Worm (Caenorhabditis elegans): ENCODE results near the gene C25A6.1.

The C25A6.1 gene

DNA sequence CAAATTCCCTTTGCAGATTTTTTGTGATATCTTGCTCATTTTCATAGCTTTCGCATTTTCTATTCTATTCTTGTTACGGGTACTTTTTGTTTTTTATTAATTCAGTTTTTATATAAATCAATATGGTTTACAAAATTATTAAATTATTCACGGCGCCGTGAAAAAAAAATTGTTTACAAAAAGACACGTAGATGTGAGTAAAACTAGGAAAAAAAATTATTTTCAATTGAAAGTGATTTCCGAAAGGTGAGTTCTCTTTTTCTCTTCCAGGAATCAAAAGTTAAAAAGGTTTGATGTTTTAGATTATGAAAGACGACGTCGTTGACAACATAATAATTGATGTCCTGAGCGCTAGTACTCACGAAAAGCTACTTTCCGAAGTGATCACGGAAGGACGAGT lies at the start of gene C25A6.1:
C25A6.1 (plus strand) TSS at position 301 of the 400 bp plus-strand sequence.
- TF ChIP-seq hmg-4 (GFP tag; optimal IDR thresholded peaks at IDR 0.05) (no peak), ceh-13 (GFP tag; optimal IDR thresholded peaks at IDR 0.05) (no peak), tbx-11 (GFP tag; IDR thresholded peaks at IDR 0.05) (no peak), F13C5.2 (tag; optimal IDR thresholded peaks at IDR 0.05) (no peak), aly-1 (tag; optimal IDR thresholded peaks at IDR 0.05) (no peak), flt-1 (GFP tag; IDR thresholded peaks at IDR 0.05) (no peak), sea-1 (GFP tag; conservative IDR thresholded peaks at IDR 0.05) (no peak), B0310.2 (tag; optimal IDR thresholded peaks at IDR 0.05) (no peak), hnd-1 (tag; optimal IDR thresholded peaks at IDR 0.05) (no peak), ama-1 (optimal IDR thresholded peaks at IDR 0.05) (no peak), pes-1 (GFP tag; IDR thresholded peaks at IDR 0.05) (no peak), tbx-37 (GFP tag; conservative IDR thresholded peaks at IDR 0.05) (no peak)

DNA sequence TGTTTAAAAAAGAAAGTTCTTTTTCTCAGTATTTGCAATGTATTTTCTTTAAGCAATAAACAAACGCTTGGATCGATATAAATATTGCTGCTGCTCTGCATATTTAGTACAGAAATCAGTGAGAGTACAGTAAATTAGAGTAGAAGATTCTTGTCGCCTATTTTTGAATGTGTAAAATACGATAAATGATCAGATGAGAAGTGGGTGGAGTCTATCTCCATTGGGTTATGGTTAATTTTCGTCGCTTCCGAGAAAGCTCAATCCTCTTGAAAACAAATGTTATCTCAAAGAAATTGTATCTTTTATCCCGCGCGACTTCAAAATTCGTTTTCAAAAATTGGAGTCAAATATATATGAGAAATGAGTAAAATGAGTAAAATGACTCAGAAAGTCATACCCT lies 49.6 kb upstream of the C25A6.1 start, which contains the start of gene nhr-216:
nhr-216 (minus strand) TSS at position 101 of the 400 bp plus-strand sequence.
- TF ChIP-seq F13C5.2 (tag; optimal IDR thresholded peaks at IDR 0.05) (no peak), tbx-11 (GFP tag; IDR thresholded peaks at IDR 0.05) (no peak), hmg-4 (GFP tag; optimal IDR thresholded peaks at IDR 0.05) (no peak), tra-4 (tag; optimal IDR thresholded peaks at IDR 0.05) (no peak), tbx-37 (GFP tag; conservative IDR thresholded peaks at IDR 0.05) (no peak), aly-1 (tag; optimal IDR thresholded peaks at IDR 0.05) (no peak), pes-1 (GFP tag; IDR thresholded peaks at IDR 0.05) (no peak), B0310.2 (tag; optimal IDR thresholded peaks at IDR 0.05) (no peak), hmbx-1 (tag; optimal IDR thresholded peaks at IDR 0.05) (no peak), hnd-1 (tag; optimal IDR thresholded peaks at IDR 0.05) (no peak), sea-1 (GFP tag; conservative IDR thresholded peaks at IDR 0.05) (no peak), ceh-36 (tag; optimal IDR thresholded peaks at IDR 0.05) (no peak), ceh-13 (GFP tag; optimal IDR thresholded peaks at IDR 0.05) (no peak), flt-1 (GFP tag; IDR thresholded peaks at IDR 0.05) (no peak), scrt-1 (GFP tag; IDR thresholded peaks at IDR 0.05) (no peak)

DNA sequence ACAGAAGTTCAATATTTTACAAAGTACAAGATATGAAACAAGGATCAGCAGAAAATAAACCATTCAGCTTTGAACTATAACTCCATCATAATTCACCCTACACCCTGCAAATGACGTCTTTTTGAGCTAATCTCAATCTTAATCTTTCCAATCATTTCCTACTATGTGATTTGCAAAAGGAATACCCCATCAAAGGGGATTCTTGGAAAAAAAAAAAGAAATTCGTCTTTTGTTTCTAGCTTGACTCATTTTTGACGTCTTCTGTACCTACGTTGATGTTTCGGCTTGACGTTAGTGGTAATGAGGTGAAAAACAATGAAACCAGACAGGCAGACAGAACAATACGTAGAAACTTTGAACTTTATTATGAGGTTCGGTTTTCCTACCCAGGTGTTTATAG lies 46.1 kb upstream of the C25A6.1 start:
- TF ChIP-seq sea-1 (GFP tag; conservative IDR thresholded peaks at IDR 0.05), result no peak
- TF ChIP-seq tbx-37 (GFP tag; conservative IDR thresholded peaks at IDR 0.05), result no peak
- no peak for TF ChIP-seq tbx-11 (GFP tag; IDR thresholded peaks at IDR 0.05)
- no peak for TF ChIP-seq ets-7 (tag; optimal IDR thresholded peaks at IDR 0.05)
- TF ChIP-seq flt-1 (GFP tag; IDR thresholded peaks at IDR 0.05), result no peak
- TF ChIP-seq aly-1 (tag; optimal IDR thresholded peaks at IDR 0.05), result no peak
- TF ChIP-seq hmbx-1 (tag; optimal IDR thresholded peaks at IDR 0.05), result no peak
- no peak for TF ChIP-seq pes-1 (GFP tag; IDR thresholded peaks at IDR 0.05)
- TF ChIP-seq ama-1 (optimal IDR thresholded peaks at IDR 0.05), result no peak
- TF ChIP-seq B0310.2 (tag; optimal IDR thresholded peaks at IDR 0.05), result no peak
- TF ChIP-seq tra-4 (tag; optimal IDR thresholded peaks at IDR 0.05), result no peak
- TF ChIP-seq ceh-36 (tag; optimal IDR thresholded peaks at IDR 0.05), result no peak
- no peak for TF ChIP-seq ceh-13 (GFP tag; optimal IDR thresholded peaks at IDR 0.05)
- TF ChIP-seq hmg-4 (GFP tag; optimal IDR thresholded peaks at IDR 0.05), result no peak
- TF ChIP-seq hnd-1 (tag; optimal IDR thresholded peaks at IDR 0.05), result no peak
- TF ChIP-seq scrt-1 (GFP tag; IDR thresholded peaks at IDR 0.05), result no peak
- no peak for TF ChIP-seq F13C5.2 (tag; optimal IDR thresholded peaks at IDR 0.05)

ce11 chrV:5364863-5365262 lies 43.5 kb upstream of the C25A6.1 start, which contains the start of gene T09D3.8:
TSS of gene T09D3.8 (plus strand) at chrV:5365163.
- TF ChIP-seq aly-1 (tag; optimal IDR thresholded peaks at IDR 0.05), result no peak
- no peak for TF ChIP-seq F13C5.2 (tag; optimal IDR thresholded peaks at IDR 0.05)
- TF ChIP-seq tbx-11 (GFP tag; IDR thresholded peaks at IDR 0.05), result no peak
- no peak for TF ChIP-seq tra-4 (tag; optimal IDR thresholded peaks at IDR 0.05)
- TF ChIP-seq hnd-1 (tag; optimal IDR thresholded peaks at IDR 0.05), result no peak
- TF ChIP-seq ama-1 (optimal IDR thresholded peaks at IDR 0.05), result no peak
- TF ChIP-seq tbx-37 (GFP tag; conservative IDR thresholded peaks at IDR 0.05), result no peak
- TF ChIP-seq scrt-1 (GFP tag; IDR thresholded peaks at IDR 0.05), result no peak
- TF ChIP-seq pes-1 (GFP tag; IDR thresholded peaks at IDR 0.05), result no peak
- TF ChIP-seq ceh-36 (tag; optimal IDR thresholded peaks at IDR 0.05), result no peak
- TF ChIP-seq hmbx-1 (tag; optimal IDR thresholded peaks at IDR 0.05), result no peak
- TF ChIP-seq flt-1 (GFP tag; IDR thresholded peaks at IDR 0.05), result no peak
- TF ChIP-seq sea-1 (GFP tag; conservative IDR thresholded peaks at IDR 0.05), result no peak
- no peak for TF ChIP-seq hmg-4 (GFP tag; optimal IDR thresholded peaks at IDR 0.05)
- TF ChIP-seq B0310.2 (tag; optimal IDR thresholded peaks at IDR 0.05), result no peak
- TF ChIP-seq ets-7 (tag; optimal IDR thresholded peaks at IDR 0.05), result no peak
- no peak for TF ChIP-seq ceh-13 (GFP tag; optimal IDR thresholded peaks at IDR 0.05)

- no peak for TF ChIP-seq ceh-36 (tag; optimal IDR thresholded peaks at IDR 0.05)
- TF ChIP-seq flt-1 (GFP tag; IDR thresholded peaks at IDR 0.05), result no peak
- no peak for TF ChIP-seq aly-1 (tag; optimal IDR thresholded peaks at IDR 0.05)
- TF ChIP-seq ama-1 (optimal IDR thresholded peaks at IDR 0.05), result no peak
- TF ChIP-seq B0310.2 (tag; optimal IDR thresholded peaks at IDR 0.05), result no peak
- TF ChIP-seq hmbx-1 (tag; optimal IDR thresholded peaks at IDR 0.05), result no peak
These were observed 39.5 kb upstream of the C25A6.1 start, which contains the start of gene T09D3.9 for ce11 chrV:5368792-5369191. TSS of gene T09D3.9 (minus strand) at chrV:5368892.

- TF ChIP-seq F13C5.2 (tag; optimal IDR thresholded peaks at IDR 0.05) (no peak), flt-1 (GFP tag; IDR thresholded peaks at IDR 0.05) (no peak)
These were observed 36.2 kb upstream of the C25A6.1 start, which contains the start of gene C35A11.3 for ce11 chrV:5372118-5372517. TSS of gene C35A11.3 (plus strand) at chrV:5372418.

DNA sequence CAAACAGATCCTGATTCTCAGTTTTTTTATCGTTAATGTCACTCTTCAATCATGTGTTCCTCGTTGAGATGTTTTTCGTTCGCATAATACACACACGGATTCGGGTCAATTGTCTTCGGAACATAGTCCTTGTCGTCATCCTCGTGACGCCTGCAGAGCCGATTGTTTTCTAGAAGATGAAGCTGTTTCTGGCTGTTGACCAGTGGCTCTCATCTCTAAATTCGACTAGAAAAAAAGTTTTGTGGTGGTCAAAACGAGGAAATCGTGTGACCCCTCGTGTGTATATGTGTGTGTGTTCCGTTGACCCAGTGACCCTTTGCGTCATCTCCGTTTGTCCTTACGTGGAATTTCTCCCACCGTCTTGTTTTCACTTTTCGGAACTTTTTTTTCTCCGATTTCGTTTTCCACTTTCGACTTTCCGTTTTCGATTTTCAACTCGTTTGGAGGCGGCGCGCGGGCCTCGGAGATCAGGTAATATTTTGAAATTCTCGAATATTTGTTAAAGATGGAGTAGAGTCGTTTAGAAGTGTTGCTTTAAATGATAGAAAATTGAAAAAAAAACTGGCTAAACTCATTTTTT lies 22.3 kb upstream of the C25A6.1 start, which contains the start of gene C35A11.2:
C35A11.2 (plus strand) TSS at position 386 of the 580 bp plus-strand sequence.
- no peak for TF ChIP-seq hnd-1 (tag; optimal IDR thresholded peaks at IDR 0.05)
- no peak for TF ChIP-seq ceh-13 (GFP tag; optimal IDR thresholded peaks at IDR 0.05)
- no peak for TF ChIP-seq tbx-11 (GFP tag; IDR thresholded peaks at IDR 0.05)
- no peak for TF ChIP-seq ets-7 (tag; optimal IDR thresholded peaks at IDR 0.05)
- TF ChIP-seq B0310.2 (tag; optimal IDR thresholded peaks at IDR 0.05), result no peak
- TF ChIP-seq aly-1 (tag; optimal IDR thresholded peaks at IDR 0.05), result no peak
- TF ChIP-seq sea-1 (GFP tag; conservative IDR thresholded peaks at IDR 0.05), result no peak
- TF ChIP-seq tbx-37 (GFP tag; conservative IDR thresholded peaks at IDR 0.05), result no peak
- no peak for TF ChIP-seq F13C5.2 (tag; optimal IDR thresholded peaks at IDR 0.05)
- TF ChIP-seq hmg-4 (GFP tag; optimal IDR thresholded peaks at IDR 0.05), result no peak
- no peak for TF ChIP-seq ama-1 (optimal IDR thresholded peaks at IDR 0.05)
- TF ChIP-seq pes-1 (GFP tag; IDR thresholded peaks at IDR 0.05), result no peak
- TF ChIP-seq scrt-1 (GFP tag; IDR thresholded peaks at IDR 0.05), result no peak
- no peak for TF ChIP-seq ceh-36 (tag; optimal IDR thresholded peaks at IDR 0.05)
- no peak for TF ChIP-seq tra-4 (tag; optimal IDR thresholded peaks at IDR 0.05)
- no peak for TF ChIP-seq hmbx-1 (tag; optimal IDR thresholded peaks at IDR 0.05)
- no peak for TF ChIP-seq flt-1 (GFP tag; IDR thresholded peaks at IDR 0.05)
